Fruit fly (Drosophila melanogaster): ENCODE results near the gene ranshi.

dm6 chr3R:8747871-8748775 lies 18.6 kb upstream of the ranshi start:
- no peak for TF ChIP-seq CG8478 (optimal IDR thresholded peaks at IDR 0.05)
- no peak for TF ChIP-seq CTCF (optimal IDR thresholded peaks at IDR 0.05)

Measured in S2 (cell line).